Fruit fly (Drosophila melanogaster): Measurements from ENCODE around the gene Mcm2.

- TF ChIP-seq CG2116 (GFP tag; optimal IDR thresholded peaks at IDR 0.05): no peak
- no peak for TF ChIP-seq CG15601 (tag; optimal IDR thresholded peaks at IDR 0.05)
- no peak for TF ChIP-seq dan (GFP tag; IDR thresholded peaks at IDR 0.05)
- TF ChIP-seq Hr39 (optimal IDR thresholded peaks at IDR 0.05): no peak
- TF ChIP-seq CG6854 (GFP tag; optimal IDR thresholded peaks at IDR 0.05): no peak
- no peak for TF ChIP-seq CG5245 (GFP tag; optimal IDR thresholded peaks at IDR 0.05)
- no peak for TF ChIP-seq crp (GFP tag; optimal IDR thresholded peaks at IDR 0.05)
- TF ChIP-seq fd3F (GFP tag; optimal IDR thresholded peaks at IDR 0.05): no peak
- no peak for TF ChIP-seq CG4707 (GFP tag; optimal IDR thresholded peaks at IDR 0.05)
- TF ChIP-seq salm (tag; optimal IDR thresholded peaks at IDR 0.05): no peak
- TF ChIP-seq dmrt99B (tag; optimal IDR thresholded peaks at IDR 0.05): no peak
Observed at dm6 chr3R:8261634-8262033, 3.1 kb upstream of the Mcm2 start.

All from whole organism, embryonic.